Worm (Caenorhabditis elegans) whole organism, L4 larva: ENCODE measurements around the gene str-228.

Experiments
- D1046.2 ChIP-seq: fragments of 200-800 bp; sonication (Bioruptor generic); IDR thresholded peaks from 2 replicates; pipeline ENCODE4 v1.3.6; 2022; ENCODE audit warnings: missing genetic modification characterization, missing compliant biosample characterization
- T20F7.1 ChIP-seq: fragments of 200-800 bp; sonication (Bioruptor generic); optimal IDR thresholded peaks from 2 replicates; lab custom pipeline; 2018; ENCODE audit warnings: mild to moderate bottlenecking, missing genetic modification characterization, missing compliant biosample characterization
- T26A8.4 ChIP-seq: fragments of 200-800 bp; sonication (Bioruptor generic); IDR thresholded peaks from 2 replicates; pipeline ENCODE4 v1.3.6; 2022; ENCODE audit warnings: missing genetic modification characterization, missing compliant biosample characterization
- Y105C5A.15 ChIP-seq: fragments of 200-800 bp; sonication (Bioruptor generic); IDR thresholded peaks from 2 replicates; pipeline ENCODE4 v1.3.6; 2022; ENCODE audit warnings: missing genetic modification characterization, missing compliant biosample characterization
- ZK337.2 ChIP-seq: fragments of 200-800 bp; sonication (Bioruptor generic); IDR thresholded peaks from 2 replicates; pipeline ENCODE4 v1.3.6; 2022; ENCODE audit warnings: missing genetic modification reagents, missing genetic modification characterization, missing compliant biosample characterization
- aha-1 ChIP-seq: fragments of 150-350 bp; peaks from one replicate; lab custom pipeline; 2014; ENCODE audit warnings: missing biosample characterization, missing genetic modification characterization
- aly-2 ChIP-seq: sonication (generic microtip); optimal IDR thresholded peaks from 2 replicates; lab custom pipeline; 2018; ENCODE audit warnings: missing biosample characterization, missing genetic modification characterization
- arid-1 ChIP-seq: fragments of 200-800 bp; sonication (Bioruptor generic); conservative IDR thresholded peaks from 2 replicates; pipeline ENCODE4 v1.3.6; 2022; ENCODE audit warnings: missing genetic modification reagents, missing genetic modification characterization, missing compliant biosample characterization
- attf-4 ChIP-seq: sonication (generic microtip); optimal IDR thresholded peaks from 3 replicates; lab custom pipeline; 2017; ENCODE audit warnings: missing biosample characterization, missing genetic modification characterization
- ceh-20 ChIP-seq: fragments of 200-800 bp; sonication (Bioruptor generic); IDR thresholded peaks from 2 replicates; pipeline ENCODE4 v1.3.6; 2022; ENCODE audit warnings: missing genetic modification reagents, missing genetic modification characterization, missing compliant biosample characterization
- ceh-28 ChIP-seq: fragments of 150-350 bp; optimal IDR thresholded peaks from 2 replicates; lab custom pipeline; 2014; ENCODE audit warnings: missing biosample characterization, missing genetic modification reagents, missing genetic modification characterization
- ces-1 ChIP-seq: fragments of 150-350 bp; sonication (generic microtip); optimal IDR thresholded peaks from 4 replicates; lab custom pipeline; 2014; ENCODE audit warnings: missing biosample characterization, missing genetic modification reagents, missing genetic modification characterization
- cey-2 ChIP-seq: sonication (generic microtip); optimal IDR thresholded peaks from 3 replicates; lab custom pipeline; 2017; ENCODE audit warnings: missing genetic modification characterization, mild to moderate bottlenecking, missing compliant biosample characterization, antibody characterized with exemption, borderline replicate concordance; ENCODE audit not compliant: insufficient read depth
- dve-1 ChIP-seq: sonication (generic microtip); optimal IDR thresholded peaks from 2 replicates; lab custom pipeline; 2017; ENCODE audit warnings: antibody characterized with exemption, mild to moderate bottlenecking, missing genetic modification characterization, missing compliant biosample characterization; ENCODE audit not compliant: insufficient read depth
- fkh-10 ChIP-seq: fragments of 150-350 bp; optimal IDR thresholded peaks from 2 replicates; lab custom pipeline; 2014; ENCODE audit warnings: missing biosample characterization, missing genetic modification reagents, missing genetic modification characterization
- fos-1 ChIP-seq: fragments of 150-350 bp; optimal IDR thresholded peaks from 2 replicates; lab custom pipeline; 2014; ENCODE audit warnings: missing biosample characterization, missing genetic modification characterization
- hif-1 ChIP-seq, 2 experiments: sonication (generic microtip); optimal IDR thresholded peaks; 2 replicates each; lab custom pipeline; 2016 to 2017; ENCODE audit warnings: missing compliant biosample characterization in 2 of 2, missing genetic modification characterization in 2 of 2, missing genetic modification reagents in 2 of 2, missing genotype in 2 of 2, mild to moderate bottlenecking in 1 of 2
- jun-1 ChIP-seq: fragments of 150-350 bp; optimal IDR thresholded peaks from 2 replicates; lab custom pipeline; 2014; ENCODE audit warnings: missing biosample characterization, missing genetic modification reagents, missing genetic modification characterization
- lin-1 ChIP-seq: fragments of 200-800 bp; sonication (Bioruptor generic); IDR thresholded peaks from 2 replicates; pipeline ENCODE4 v1.3.6; 2022; ENCODE audit warnings: missing genetic modification reagents, missing genetic modification characterization, missing compliant biosample characterization
- lin-29 ChIP-seq: fragments of 200-800 bp; sonication (Bioruptor generic); IDR thresholded peaks from 2 replicates; pipeline ENCODE4 v1.3.6; 2022; ENCODE audit warnings: missing genetic modification reagents, missing genetic modification characterization, missing compliant biosample characterization
- lin-38 ChIP-seq: fragments of 200-800 bp; sonication (Bioruptor generic); IDR thresholded peaks from 2 replicates; pipeline ENCODE4 v1.3.6; 2022; ENCODE audit warnings: missing genetic modification reagents, missing genetic modification characterization, missing compliant biosample characterization
- lir-3 ChIP-seq: sonication (generic microtip); optimal IDR thresholded peaks from 2 replicates; lab custom pipeline; 2016; ENCODE audit warnings: mild to moderate bottlenecking, missing genetic modification characterization, missing compliant biosample characterization
- mdl-1 ChIP-seq, 2 experiments: fragments of 150-350 bp in 1 of 2; sonication (generic microtip) in 1 of 2; optimal IDR thresholded peaks; 2 replicates each; lab custom pipeline; 2014 to 2017; ENCODE audit warnings: missing biosample characterization in 2 of 2, missing genetic modification characterization in 2 of 2
- mdt-29 ChIP-seq: fragments of 200-800 bp; sonication (Bioruptor generic); IDR thresholded peaks from 2 replicates; pipeline ENCODE4 v1.3.6; 2022; ENCODE audit warnings: missing genetic modification reagents, missing genetic modification characterization, missing compliant biosample characterization
- mep-1 ChIP-seq: fragments of 150-350 bp; sonication (generic microtip); optimal IDR thresholded peaks from 3 replicates; lab custom pipeline; 2014; ENCODE audit warnings: missing biosample characterization, missing genetic modification characterization
- mes-2 ChIP-seq: sonication (generic microtip); optimal IDR thresholded peaks from 2 replicates; lab custom pipeline; 2016; ENCODE audit warnings: missing genotype, mild to moderate bottlenecking, missing genetic modification characterization, missing compliant biosample characterization; ENCODE audit not compliant: poor library complexity, severe bottlenecking
- mxl-3 ChIP-seq: fragments of 200-800 bp; sonication (Bioruptor generic); optimal IDR thresholded peaks from 2 replicates; lab custom pipeline; 2018; ENCODE audit warnings: mild to moderate bottlenecking, missing genetic modification characterization, missing compliant biosample characterization
- nhr-10 ChIP-seq: fragments of 150-350 bp; optimal IDR thresholded peaks from 2 replicates; lab custom pipeline; 2014; ENCODE audit warnings: missing biosample characterization, missing genetic modification characterization
- nhr-111 ChIP-seq: fragments of 200-800 bp; sonication (Bioruptor generic); optimal IDR thresholded peaks from 2 replicates; lab custom pipeline; 2018; ENCODE audit warnings: mild to moderate bottlenecking, missing genetic modification characterization, missing compliant biosample characterization
- nhr-42 ChIP-seq: fragments of 200-800 bp; sonication (Bioruptor generic); IDR thresholded peaks from 2 replicates; pipeline ENCODE4 v1.3.6; 2022; ENCODE audit warnings: missing genetic modification characterization, missing compliant biosample characterization
- nhr-76 ChIP-seq: fragments of 150-350 bp; optimal IDR thresholded peaks from 2 replicates; lab custom pipeline; 2014; ENCODE audit warnings: missing biosample characterization, missing genetic modification characterization
- nhr-77 ChIP-seq: fragments of 150-350 bp; optimal IDR thresholded peaks from 2 replicates; lab custom pipeline; 2014; ENCODE audit warnings: missing biosample characterization, missing genetic modification characterization
- pha-4 ChIP-seq, 2 experiments: fragments of 150-350 bp in 1 of 2; fragments of 200-800 bp in 1 of 2; sonication (Bioruptor generic) in 1 of 2; IDR thresholded peaks in 1 of 2; optimal IDR thresholded peaks in 1 of 2; 2 replicates each; pipeline versions ENCODE4 v1.3.6 to Lab custom; 2014 to 2022; ENCODE audit warnings: missing genetic modification characterization in 2 of 2, missing genetic modification reagents in 2 of 2, missing biosample characterization in 1 of 2, missing compliant biosample characterization in 1 of 2
- spr-1 ChIP-seq: sonication (generic microtip); optimal IDR thresholded peaks from 2 replicates; lab custom pipeline; 2016; ENCODE audit warnings: mild to moderate bottlenecking, missing genetic modification characterization, missing compliant biosample characterization
- tag-97 ChIP-seq: fragments of 200-800 bp; sonication (Bioruptor generic); IDR thresholded peaks from 2 replicates; pipeline ENCODE4 v1.3.6; 2022; ENCODE audit warnings: missing genetic modification characterization, missing compliant biosample characterization
- unc-39 ChIP-seq: sonication (generic microtip); optimal IDR thresholded peaks from 2 replicates; lab custom pipeline; 2017; ENCODE audit warnings: missing biosample characterization, missing genetic modification characterization
- zfp-3 ChIP-seq: fragments of 200-800 bp; sonication (Bioruptor generic); conservative IDR thresholded peaks from 2 replicates; pipeline ENCODE4 v1.3.6; 2022; ENCODE audit warnings: missing genetic modification reagents, missing genetic modification characterization, missing compliant biosample characterization
- zip-11 ChIP-seq: fragments of 200-800 bp; sonication (Bioruptor generic); IDR thresholded peaks from 2 replicates; pipeline ENCODE4 v1.3.6; 2022; ENCODE audit warnings: missing genetic modification characterization, missing compliant biosample characterization
- zip-2 ChIP-seq: fragments of 150-350 bp; optimal IDR thresholded peaks from 2 replicates; lab custom pipeline; 2014; ENCODE audit warnings: missing biosample characterization, missing genetic modification characterization

The str-228 gene

ce11 chrV:3543344-3543743 lies 33.4 kb downstream of the str-228 start, which contains the start of gene nhr-222:
nhr-222 (minus strand) TSS chrV:3543444.
- no peak for TF ChIP-seq T26A8.4
- no peak for TF ChIP-seq hif-1 (tag; optimal IDR thresholded peaks at IDR 0.05; lab: Kevin White, UChicago)
- TF ChIP-seq zfp-3 (GFP tag; lab: Robert Waterston, UW), result no peak
- no peak for TF ChIP-seq D1046.2
- no peak for TF ChIP-seq unc-39 (tag; lab: Kevin White, UChicago)
- no peak for TF ChIP-seq jun-1
- TF ChIP-seq T20F7.1 (GFP tag; lab: Kevin White, UChicago), result no peak
- TF ChIP-seq nhr-42 (GFP tag; lab: Robert Waterston, UW), result no peak
- TF ChIP-seq tag-97 (GFP tag; lab: Robert Waterston, UW), result no peak
- no peak for TF ChIP-seq spr-1 (tag; lab: Kevin White, UChicago)
- TF ChIP-seq lin-38 (GFP tag; lab: Robert Waterston, UW), result no peak
- no peak for TF ChIP-seq arid-1 (GFP tag; lab: Robert Waterston, UW)
- TF ChIP-seq fkh-10 (GFP tag; lab: Kevin White, UChicago), result no peak
- no peak for TF ChIP-seq lin-1 (GFP tag; lab: Robert Waterston, UW)
- no peak for TF ChIP-seq aly-2 (tag; lab: Kevin White, UChicago)
- no peak for TF ChIP-seq mes-2 (tag; lab: Kevin White, UChicago)
- TF ChIP-seq pha-4 (GFP tag; IDR thresholded peaks at IDR 0.05; lab: Robert Waterston, UW), result no peak
- TF ChIP-seq pha-4 (tag; optimal IDR thresholded peaks at IDR 0.05; lab: Kevin White, UChicago), result no peak
- TF ChIP-seq aha-1 (tag; lab: Kevin White, UChicago), result no peak
- no peak for TF ChIP-seq nhr-111

- TF ChIP-seq fos-1 (tag; lab: Kevin White, UChicago) (no peak), mxl-3 (GFP tag; lab: Kevin White, UChicago) (no peak), aly-2 (tag; lab: Kevin White, UChicago) (no peak), ces-1 (GFP tag; lab: Kevin White, UChicago) (no peak), ceh-20 (no peak), Y105C5A.15 (GFP tag; lab: Robert Waterston, UW) (no peak), nhr-76 (tag; lab: Kevin White, UChicago) (no peak), mdl-1 (tag; optimal IDR thresholded peaks at IDR 0.05; lab: Kevin White, UChicago) (no peak), mdt-29 (GFP tag; lab: Robert Waterston, UW) (no peak)
These were observed 36.5 kb downstream of the str-228 start, which contains the start of gene srbc-68 for ce11 chrV:3546517-3546916. srbc-68 (minus strand) TSS chrV:3546617.

- TF ChIP-seq ZK337.2, result no peak
- TF ChIP-seq nhr-77, result no peak
- TF ChIP-seq jun-1, result no peak
- TF ChIP-seq nhr-76 (tag; lab: Kevin White, UChicago), result no peak
- no peak for TF ChIP-seq zip-2 (tag; lab: Kevin White, UChicago)
- no peak for TF ChIP-seq zip-11 (GFP tag; lab: Robert Waterston, UW)
- no peak for TF ChIP-seq attf-4 (tag; lab: Kevin White, UChicago)
- no peak for TF ChIP-seq cey-2 (tag; lab: Kevin White, UChicago)
- TF ChIP-seq lin-29 (GFP tag; lab: Robert Waterston, UW), result no peak
- TF ChIP-seq nhr-10, result no peak
- TF ChIP-seq lin-1 (GFP tag; lab: Robert Waterston, UW), result no peak
- TF ChIP-seq mep-1 (tag; lab: Kevin White, UChicago), result no peak
- TF ChIP-seq dve-1 (tag; lab: Kevin White, UChicago), result no peak
- TF ChIP-seq spr-1 (tag; lab: Kevin White, UChicago), result no peak
- TF ChIP-seq lir-3 (tag; lab: Kevin White, UChicago), result no peak
- TF ChIP-seq ceh-28, result no peak
These were observed 38.8 kb downstream of the str-228 start, which contains the start of gene srw-130 for ce11 chrV:3548798-3549197. srw-130 (minus strand) TSS chrV:3548898.
